Worm (Caenorhabditis elegans) whole organism, L3 larva: ENCODE data around the gene T05B4.12.

Experiments used
- elt-2 ChIP-seq: sonication (generic microtip); optimal IDR thresholded peaks from 2 replicates; lab custom pipeline; 2016; ENCODE audit warnings: missing genetic modification reagents, mild to moderate bottlenecking, missing genetic modification characterization, missing compliant biosample characterization
- eor-1 ChIP-seq, 2 experiments: fragments of 150-350 bp; optimal IDR thresholded peaks; 2 replicates each; lab custom pipeline; 2014 to 2018; ENCODE audit warnings: missing biosample characterization in 2 of 2, missing genetic modification characterization in 2 of 2
- nhr-28 ChIP-seq: fragments of 150-350 bp; optimal IDR thresholded peaks from 2 replicates; lab custom pipeline; 2014; ENCODE audit warnings: missing biosample characterization, missing genetic modification characterization
- pha-4 ChIP-seq: fragments of 150-350 bp; optimal IDR thresholded peaks from 2 replicates; lab custom pipeline; 2014; ENCODE audit warnings: missing biosample characterization, missing genetic modification reagents, missing genetic modification characterization
- unc-62 ChIP-seq: fragments of 150-350 bp; sonication (generic microtip); optimal IDR thresholded peaks from 4 replicates; lab custom pipeline; 2014; ENCODE audit warnings: missing biosample characterization, missing genetic modification reagents, missing genetic modification characterization
- ztf-11 ChIP-seq: fragments of 150-350 bp; optimal IDR thresholded peaks from 2 replicates; lab custom pipeline; 2014; ENCODE audit warnings: missing biosample characterization, missing genetic modification characterization

- no peak for TF ChIP-seq elt-2 (tag; lab: Kevin White, UChicago)
- TF ChIP-seq unc-62: no peak
- no peak for TF ChIP-seq pha-4
- TF ChIP-seq eor-1 (tag; optimal IDR thresholded peaks at IDR 0.05; lab: Kevin White, UChicago): no peak
- TF ChIP-seq ztf-11 (tag; lab: Kevin White, UChicago): no peak
- TF ChIP-seq nhr-28: no peak
Measured at ce11 chrV:4170138-4170537, 44.3 kb upstream of the T05B4.12 start, which contains the start of gene Y45G5AM.7.
